Worm (Caenorhabditis elegans) whole organism, L2 larva: ENCODE data around the gene vav-1.

Experiments
- lin-11 ChIP-seq: fragments of 150-350 bp; sonication (generic microtip); optimal IDR thresholded peaks from 2 replicates; lab custom pipeline; 2014; ENCODE audit warnings: missing biosample characterization, missing genetic modification characterization, inconsistent platforms, mixed read lengths
- lin-39 ChIP-seq: fragments of 150-350 bp; optimal IDR thresholded peaks from 2 replicates; lab custom pipeline; 2014; ENCODE audit warnings: missing biosample characterization, missing genetic modification reagents, missing genetic modification characterization
- nhr-237 ChIP-seq: fragments of 150-350 bp; optimal IDR thresholded peaks from 2 replicates; lab custom pipeline; 2014; ENCODE audit warnings: missing biosample characterization, missing genetic modification characterization
- unc-55 ChIP-seq: fragments of 150-350 bp; sonication (generic microtip); optimal IDR thresholded peaks from 3 replicates; lab custom pipeline; 2014; ENCODE audit warnings: missing biosample characterization, missing genetic modification reagents, missing genetic modification characterization
- zag-1 ChIP-seq: fragments of 150-350 bp; optimal IDR thresholded peaks from 2 replicates; lab custom pipeline; 2014; ENCODE audit warnings: missing biosample characterization, missing genetic modification characterization

DNA sequence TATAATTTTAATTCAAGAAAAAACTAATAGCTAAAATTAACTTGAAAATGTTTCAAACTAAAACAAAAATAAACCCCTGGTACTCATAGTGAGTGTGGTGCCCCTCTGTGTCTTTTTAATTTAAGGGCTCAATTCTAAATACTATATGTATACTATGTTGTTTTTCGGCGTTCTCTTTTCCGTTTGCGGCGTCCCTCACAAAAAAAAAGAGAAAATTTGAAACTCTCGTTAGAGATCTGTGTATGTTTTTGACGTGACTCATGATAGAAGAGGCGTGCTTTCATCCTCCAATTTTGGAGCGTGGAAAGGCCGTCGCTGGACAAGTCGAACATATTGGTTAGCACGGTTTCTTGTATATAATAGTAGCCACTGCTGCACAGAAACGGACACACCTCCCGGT lies 19.6 kb upstream of the vav-1 start, which contains the start of gene pes-8:
- no peak for TF ChIP-seq lin-11 (tag; lab: Kevin White, UChicago)
- no peak for TF ChIP-seq unc-55 (GFP tag; lab: Kevin White, UChicago)
- no peak for TF ChIP-seq nhr-237 (tag; lab: Kevin White, UChicago)
- TF ChIP-seq lin-39: no peak
- TF ChIP-seq zag-1 (tag; lab: Kevin White, UChicago): no peak
